Worm (Caenorhabditis elegans) whole organism, early embryonic: ENCODE data around the gene msp-45.

Experiments used
- B0310.2 ChIP-seq: sonication (generic microtip); optimal IDR thresholded peaks from 2 replicates; lab custom pipeline; 2016; ENCODE audit warnings: mild to moderate bottlenecking, missing genetic modification characterization, missing compliant biosample characterization
- F13C5.2 ChIP-seq: sonication (generic microtip); optimal IDR thresholded peaks from 2 replicates; lab custom pipeline; 2017; ENCODE audit warnings: mild to moderate bottlenecking, missing genetic modification characterization, inconsistent platforms, missing compliant biosample characterization
- aly-1 ChIP-seq: sonication (generic microtip); optimal IDR thresholded peaks from 2 replicates; lab custom pipeline; 2016; ENCODE audit warnings: missing genetic modification characterization, missing compliant biosample characterization
- ama-1 ChIP-seq: fragments of 150-350 bp; optimal IDR thresholded peaks from 2 replicates; lab custom pipeline; 2014
- ceh-13 ChIP-seq: fragments of 200-800 bp; sonication (Bioruptor generic); optimal IDR thresholded peaks from 2 replicates; lab custom pipeline; 2018; ENCODE audit warnings: mild to moderate bottlenecking, missing genetic modification characterization, missing compliant biosample characterization
- ceh-36 ChIP-seq: sonication (generic microtip); optimal IDR thresholded peaks from 2 replicates; lab custom pipeline; 2016; ENCODE audit warnings: missing genetic modification characterization, inconsistent platforms, missing compliant biosample characterization
- ets-7 ChIP-seq: sonication (generic microtip); optimal IDR thresholded peaks from 2 replicates; lab custom pipeline; 2016; ENCODE audit warnings: missing genotype, missing genetic modification characterization, missing compliant biosample characterization
- flt-1 ChIP-seq: fragments of 200-800 bp; sonication (Bioruptor generic); IDR thresholded peaks from 2 replicates; pipeline ENCODE4 v1.3.6; 2022; ENCODE audit warnings: missing genetic modification characterization, missing compliant biosample characterization
- hmbx-1 ChIP-seq: sonication (generic microtip); optimal IDR thresholded peaks from 2 replicates; lab custom pipeline; 2016; ENCODE audit warnings: mild to moderate bottlenecking, missing genetic modification characterization, missing compliant biosample characterization
- pes-1 ChIP-seq: fragments of 200-800 bp; sonication (Bioruptor generic); IDR thresholded peaks from 2 replicates; pipeline ENCODE4 v1.3.6; 2022; ENCODE audit warnings: missing genetic modification reagents, missing genetic modification characterization, missing compliant biosample characterization
- scrt-1 ChIP-seq: fragments of 200-800 bp; sonication (Bioruptor generic); IDR thresholded peaks from 2 replicates; pipeline ENCODE4 v1.3.6; 2022; ENCODE audit warnings: missing genetic modification characterization, missing compliant biosample characterization
- sea-1 ChIP-seq: fragments of 200-800 bp; sonication (Bioruptor generic); conservative IDR thresholded peaks from 2 replicates; pipeline ENCODE4 v1.3.6; 2022; ENCODE audit warnings: missing genetic modification characterization, missing compliant biosample characterization
- tbx-37 ChIP-seq: fragments of 200-800 bp; sonication (Bioruptor generic); conservative IDR thresholded peaks from 2 replicates; pipeline ENCODE4 v1.3.6; 2022; ENCODE audit warnings: missing genetic modification reagents, missing genetic modification characterization, missing compliant biosample characterization
- tra-4 ChIP-seq: sonication (generic microtip); optimal IDR thresholded peaks from 2 replicates; lab custom pipeline; 2017; ENCODE audit warnings: missing genetic modification characterization, missing compliant biosample characterization

- TF ChIP-seq F13C5.2 (tag; lab: Kevin White, UChicago) (no peak), ama-1 (lab: Kevin White, UChicago) (no peak), flt-1 (no peak), scrt-1 (no peak), ets-7 (tag; lab: Kevin White, UChicago) (no peak), tbx-37 (GFP tag; lab: Robert Waterston, UW) (no peak), B0310.2 (no peak), aly-1 (no peak), pes-1 (GFP tag; lab: Robert Waterston, UW) (no peak), hmbx-1 (tag; lab: Kevin White, UChicago) (no peak), sea-1 (GFP tag; lab: Robert Waterston, UW) (no peak), tra-4 (tag; lab: Kevin White, UChicago) (no peak), ceh-13 (no peak), ceh-36 (tag; lab: Kevin White, UChicago) (no peak)
These were observed 9.9 kb upstream of the msp-45 start, which contains the start of gene srb-3 for ce11 chrII:5166738-5167137.
